Worm (Caenorhabditis elegans): ENCODE data around the gene F54D5.5.

Gene F54D5.5

DNA sequence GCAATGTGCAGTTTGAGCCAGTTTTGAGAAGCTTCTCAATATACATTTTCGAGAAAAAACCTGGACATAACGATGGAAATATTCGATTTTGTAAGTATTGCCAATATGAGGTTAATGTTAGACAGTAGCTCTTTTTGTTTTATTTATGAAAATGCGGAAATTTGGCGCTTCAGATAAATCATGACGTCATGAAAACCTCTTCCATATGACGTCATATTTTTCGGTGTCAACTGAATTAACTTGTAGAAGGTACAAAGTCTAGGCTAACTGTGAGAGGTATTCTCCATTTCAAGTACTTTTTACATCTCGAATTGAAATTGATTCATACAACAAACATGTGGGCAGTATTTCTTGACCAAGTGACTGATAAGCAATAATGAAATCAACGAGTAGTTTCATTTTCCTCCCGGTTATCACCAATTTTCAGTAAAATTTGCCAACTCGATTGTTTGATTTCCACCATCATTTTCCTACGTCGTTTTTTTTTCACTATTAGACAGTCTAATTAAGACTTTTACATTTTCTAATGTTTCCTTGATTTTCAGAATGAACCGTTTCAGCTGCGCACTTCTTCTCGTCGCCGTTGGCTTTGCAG is 4.5 kb upstream of the F54D5.5 start, which contains the start of gene F54D5.3:
Gene F54D5.3, plus strand, starts transcription at position 546 of the 595 bp plus-strand sequence.
- TF ChIP-seq zip-8 (tag; optimal IDR thresholded peaks at IDR 0.05): peak; percentile 98
- TF ChIP-seq hlh-1 (tag; optimal IDR thresholded peaks at IDR 0.05): no peak

DNA sequence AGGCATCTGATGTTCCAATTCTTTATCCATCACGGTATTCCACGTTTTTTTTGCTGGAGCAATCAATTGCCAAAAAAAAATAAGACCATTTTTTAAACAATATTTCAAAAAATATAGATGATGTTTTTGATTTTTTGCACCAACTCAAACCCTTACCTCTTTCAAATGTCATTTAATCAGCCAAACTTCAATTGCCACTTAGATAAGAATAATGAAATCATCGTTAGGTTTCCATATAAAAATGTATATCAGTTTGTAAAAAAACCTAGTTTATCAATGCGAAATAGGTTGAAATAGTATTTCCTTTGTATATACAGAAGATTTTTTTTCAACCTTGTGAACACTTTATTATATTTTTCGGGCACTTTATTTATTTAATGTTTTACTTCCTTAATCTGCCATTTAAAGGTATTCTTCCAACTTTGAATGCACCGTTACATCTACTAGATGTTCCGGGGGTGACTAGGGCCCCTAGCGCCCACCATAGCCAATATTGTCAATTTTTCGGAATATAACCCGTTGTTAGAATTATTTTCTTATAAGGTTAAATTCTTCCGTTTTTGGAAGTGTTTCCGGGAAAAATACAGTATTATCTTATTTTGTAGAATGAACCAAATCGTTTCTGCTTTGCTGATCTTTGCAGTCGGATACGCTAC is 2.5 kb upstream of the F54D5.5 start, which contains the start of the genes F54D5.23 and F54D5.4:
Gene F54D5.23, minus strand, starts transcription at position 75 of the 656 bp plus-strand sequence.
Gene F54D5.4, plus strand, starts transcription at position 606 of the 656 bp plus-strand sequence.
- TF ChIP-seq nhr-12 (tag; optimal IDR thresholded peaks at IDR 0.05): no peak
- TF ChIP-seq ceh-83 (GFP tag; optimal IDR thresholded peaks at IDR 0.05): no peak
- no peak for TF ChIP-seq nhr-76 (tag; optimal IDR thresholded peaks at IDR 0.05)
- no peak for TF ChIP-seq ham-2 (GFP tag; optimal IDR thresholded peaks at IDR 0.05)
- TF ChIP-seq sptf-1 (tag; optimal IDR thresholded peaks at IDR 0.05): no peak
- no peak for TF ChIP-seq M03D4.4 (tag; optimal IDR thresholded peaks at IDR 0.05)
- TF ChIP-seq unc-62 (GFP tag; optimal IDR thresholded peaks at IDR 0.05): no peak
- TF ChIP-seq blmp-1 (tag; optimal IDR thresholded peaks at IDR 0.05): no peak
- no peak for TF ChIP-seq mls-2 (tag; optimal IDR thresholded peaks at IDR 0.05)
- TF ChIP-seq lsy-2 (tag; optimal IDR thresholded peaks at IDR 0.05): no peak
- TF ChIP-seq ces-1 (GFP tag; optimal IDR thresholded peaks at IDR 0.05): no peak
- TF ChIP-seq cnd-1 (tag; optimal IDR thresholded peaks at IDR 0.05): no peak
- TF ChIP-seq ztf-11 (tag; optimal IDR thresholded peaks at IDR 0.05): no peak
- TF ChIP-seq sem-2 (GFP tag; optimal IDR thresholded peaks at IDR 0.05): no peak
- no peak for TF ChIP-seq nhr-237 (tag; optimal IDR thresholded peaks at IDR 0.05)
- TF ChIP-seq ceh-39 (tag; optimal IDR thresholded peaks at IDR 0.05): no peak

DNA sequence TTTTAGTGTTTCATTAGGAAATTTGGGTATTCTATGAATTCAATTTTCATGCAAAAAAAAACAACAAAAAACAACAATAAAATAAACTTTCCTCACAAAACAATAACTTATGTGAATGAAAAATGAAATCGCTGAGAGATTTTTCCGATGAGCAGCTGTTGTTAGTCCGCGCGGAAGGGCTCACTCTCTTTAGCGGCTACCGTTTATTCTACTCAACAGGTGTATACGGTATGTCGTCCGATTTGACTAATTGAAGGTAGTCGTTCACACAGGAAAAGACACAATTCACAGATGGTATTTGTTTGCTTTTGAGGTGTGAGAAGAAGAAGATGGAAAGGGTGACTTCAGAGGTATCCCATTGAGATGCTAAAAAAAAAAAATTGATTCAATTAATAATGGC is 1.9 kb upstream of the F54D5.5 start:
- TF ChIP-seq hlh-1 (tag; optimal IDR thresholded peaks at IDR 0.05) (peak; percentile 62), mls-2 (tag; optimal IDR thresholded peaks at IDR 0.05) (no peak), lin-32 (GFP tag; optimal IDR thresholded peaks at IDR 0.05) (peak; percentile 66), sptf-1 (tag; optimal IDR thresholded peaks at IDR 0.05) (no peak), tbx-8 (GFP tag; optimal IDR thresholded peaks at IDR 0.05) (no peak), nhr-2 (tag; optimal IDR thresholded peaks at IDR 0.05) (no peak), elt-1 (tag; optimal IDR thresholded peaks at IDR 0.05; ENCODE audit: borderline replicate concordance, insufficient read depth) (no peak), ceh-39 (tag; optimal IDR thresholded peaks at IDR 0.05) (no peak), M03D4.4 (tag; optimal IDR thresholded peaks at IDR 0.05) (no peak), nhr-12 (tag; optimal IDR thresholded peaks at IDR 0.05) (no peak), zip-8 (tag; optimal IDR thresholded peaks at IDR 0.05) (no peak), unc-39 (tag; optimal IDR thresholded peaks at IDR 0.05) (no peak), lsy-2 (tag; optimal IDR thresholded peaks at IDR 0.05) (peak; percentile 7), pha-4 (tag; optimal IDR thresholded peaks at IDR 0.05) (no peak), nhr-28 (tag; optimal IDR thresholded peaks at IDR 0.05) (no peak), flh-1 (GFP tag; optimal IDR thresholded peaks at IDR 0.05) (no peak), unc-120 (tag; optimal IDR thresholded peaks at IDR 0.05; ENCODE audit: poor library complexity, severe bottlenecking) (no peak), nhr-76 (tag; optimal IDR thresholded peaks at IDR 0.05) (no peak), mab-5 (tag; optimal IDR thresholded peaks at IDR 0.05) (no peak), elt-3 (tag; optimal IDR thresholded peaks at IDR 0.05) (no peak), lin-13 (tag; optimal IDR thresholded peaks at IDR 0.05) (no peak), ces-1 (GFP tag; optimal IDR thresholded peaks at IDR 0.05) (no peak)

DNA sequence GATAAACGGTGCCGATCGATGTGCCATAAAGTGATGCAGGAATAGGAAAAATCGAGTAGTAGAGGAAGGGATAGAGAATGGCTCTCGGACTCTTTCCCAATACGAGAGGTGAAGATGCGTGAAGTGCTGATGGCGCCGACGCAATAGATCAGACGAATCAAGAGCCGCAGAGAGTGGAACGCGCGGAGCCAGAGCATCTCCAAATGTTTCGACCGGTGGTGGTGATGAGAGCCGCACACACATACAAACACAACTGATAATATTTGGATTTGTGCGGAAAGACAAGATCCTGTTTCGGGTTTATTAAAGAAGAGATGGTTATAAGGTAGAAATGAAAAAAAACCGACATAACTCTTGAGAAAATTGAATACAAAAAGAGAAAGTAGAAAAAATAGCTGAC is 2.7 kb downstream of the F54D5.5 start, which contains the start of gene F54D5.15:
Gene F54D5.15, minus strand, starts transcription at position 101 of the 400 bp plus-strand sequence.
- no peak for TF ChIP-seq drap-1 (GFP tag; optimal IDR thresholded peaks at IDR 0.05)
- peak; percentile 60 for TF ChIP-seq sptf-1 (tag; optimal IDR thresholded peaks at IDR 0.05)

DNA sequence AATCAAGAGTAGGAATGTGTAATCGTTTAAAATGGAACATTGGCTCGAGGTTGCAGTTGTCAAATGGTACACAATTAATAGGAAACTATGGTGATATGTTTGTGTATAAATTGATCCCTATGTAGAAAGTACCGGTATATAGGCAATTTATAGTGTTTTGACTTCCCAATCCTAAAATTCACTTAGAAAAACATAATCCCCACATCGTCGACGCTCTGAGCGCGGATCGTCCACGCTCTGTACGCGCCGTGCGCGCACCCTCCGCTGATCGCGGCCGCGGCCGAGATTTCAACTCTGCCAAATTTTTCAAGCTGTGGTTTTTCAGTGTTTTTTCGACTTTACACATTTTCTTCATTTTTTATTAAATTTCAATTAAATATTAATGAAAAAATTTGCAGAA is 10.5 kb downstream of the F54D5.5 start, which contains the start of gene F54D5.17:
Gene F54D5.17, plus strand, starts transcription at position 301 of the 400 bp plus-strand sequence.
- TF ChIP-seq drap-1 (GFP tag; optimal IDR thresholded peaks at IDR 0.05) (no peak), cnd-1 (tag; optimal IDR thresholded peaks at IDR 0.05) (no peak), sem-2 (GFP tag; optimal IDR thresholded peaks at IDR 0.05) (no peak), lin-32 (GFP tag; optimal IDR thresholded peaks at IDR 0.05) (no peak), mep-1 (tag; optimal IDR thresholded peaks at IDR 0.05) (no peak), pha-4 (tag; optimal IDR thresholded peaks at IDR 0.05) (no peak), hlh-1 (tag; optimal IDR thresholded peaks at IDR 0.05) (no peak), bed-3 (GFP tag; optimal IDR thresholded peaks at IDR 0.05) (no peak)
